Worm (Caenorhabditis elegans) whole organism, young adult: Measurements from ENCODE around the gene srj-21.

Source experiments
- F10E7.11 ChIP-seq: sonication (generic microtip); optimal IDR thresholded peaks from 2 replicates; lab custom pipeline; 2017; ENCODE audit warnings: mild to moderate bottlenecking, missing genetic modification characterization, moderate library complexity, missing compliant biosample characterization
- F33H1.4 ChIP-seq: fragments of 200-800 bp; sonication (Bioruptor generic); IDR thresholded peaks from 2 replicates; pipeline ENCODE4 v1.3.6; 2022; ENCODE audit warnings: missing genetic modification reagents, missing genetic modification characterization, missing compliant biosample characterization
- K11D2.4 ChIP-seq: fragments of 200-800 bp; sonication (Bioruptor generic); IDR thresholded peaks from 2 replicates; pipeline ENCODE4 v1.3.6; 2022; ENCODE audit warnings: missing genetic modification reagents, missing genetic modification characterization, missing compliant biosample characterization
- T07F8.4 ChIP-seq: sonication (generic microtip); optimal IDR thresholded peaks from 2 replicates; lab custom pipeline; 2016; ENCODE audit warnings: mild to moderate bottlenecking, missing genetic modification characterization, moderate library complexity, missing compliant biosample characterization
- Y53F4B.3 ChIP-seq: fragments of 200-800 bp; sonication (Bioruptor generic); IDR thresholded peaks from 2 replicates; pipeline ENCODE4 v1.3.6; 2022; ENCODE audit warnings: missing genetic modification reagents, missing genetic modification characterization, missing compliant biosample characterization
- Y56A3A.18 ChIP-seq: fragments of 200-800 bp; sonication (Bioruptor generic); IDR thresholded peaks from 2 replicates; pipeline ENCODE4 v1.3.6; 2022; ENCODE audit warnings: missing genetic modification reagents, missing genetic modification characterization, missing compliant biosample characterization
- Y95B8A.8 ChIP-seq: fragments of 200-800 bp; sonication (Bioruptor generic); IDR thresholded peaks from 2 replicates; pipeline ENCODE4 v1.3.6; 2022; ENCODE audit warnings: missing genetic modification reagents, missing genetic modification characterization, missing compliant biosample characterization
- akir-1 ChIP-seq: fragments of 200-800 bp; sonication (Bioruptor generic); optimal IDR thresholded peaks from 2 replicates; lab custom pipeline; 2018; ENCODE audit warnings: mild to moderate bottlenecking, missing genetic modification characterization, moderate library complexity, missing compliant biosample characterization
- atf-7 ChIP-seq: sonication (generic microtip); optimal IDR thresholded peaks from 2 replicates; lab custom pipeline; 2017; ENCODE audit warnings: mild to moderate bottlenecking, missing genetic modification characterization, missing compliant biosample characterization
- bed-1 ChIP-seq: fragments of 200-800 bp; sonication (Bioruptor generic); IDR thresholded peaks from 2 replicates; pipeline ENCODE4 v1.3.6; 2022; ENCODE audit warnings: missing genetic modification reagents, missing genetic modification characterization, missing compliant biosample characterization
- cebp-1 ChIP-seq, 2 experiments: fragments of 200-800 bp in 1 of 2; sonication (Bioruptor generic) in 1 of 2; sonication (generic microtip) in 1 of 2; IDR thresholded peaks in 1 of 2; optimal IDR thresholded peaks in 1 of 2; 2 replicates each; pipeline versions ENCODE4 v1.3.6 to Lab custom; 2017 to 2022; ENCODE audit warnings: missing compliant biosample characterization in 2 of 2, missing genetic modification characterization in 2 of 2, mild to moderate bottlenecking in 1 of 2, missing genetic modification reagents in 1 of 2, moderate library complexity in 1 of 2
- cebp-2 ChIP-seq: fragments of 200-800 bp; sonication (Bioruptor generic); IDR thresholded peaks from 2 replicates; pipeline ENCODE4 v1.3.6; 2022; ENCODE audit warnings: missing genetic modification characterization, missing compliant biosample characterization
- ceh-100 ChIP-seq: fragments of 200-800 bp; sonication (Bioruptor generic); IDR thresholded peaks from 2 replicates; pipeline ENCODE4 v1.3.6; 2022; ENCODE audit warnings: missing genetic modification reagents, missing genetic modification characterization, missing compliant biosample characterization
- ceh-40 ChIP-seq: fragments of 200-800 bp; sonication (Bioruptor generic); IDR thresholded peaks from 2 replicates; pipeline ENCODE4 v1.3.6; 2022; ENCODE audit warnings: missing genetic modification characterization, missing compliant biosample characterization
- ceh-79 ChIP-seq: sonication (generic microtip); optimal IDR thresholded peaks from 2 replicates; lab custom pipeline; 2017; ENCODE audit warnings: mild to moderate bottlenecking, missing genetic modification characterization, missing compliant biosample characterization
- chd-7 ChIP-seq: sonication (generic microtip); optimal IDR thresholded peaks from 2 replicates; lab custom pipeline; 2016; ENCODE audit warnings: mild to moderate bottlenecking, missing genetic modification characterization, moderate library complexity, missing compliant biosample characterization
- die-1 ChIP-seq: sonication (generic microtip); optimal IDR thresholded peaks from 2 replicates; lab custom pipeline; 2016; ENCODE audit warnings: missing genotype, mild to moderate bottlenecking, missing genetic modification characterization, missing compliant biosample characterization
- egl-44 ChIP-seq: fragments of 200-800 bp; sonication (Bioruptor generic); IDR thresholded peaks from 2 replicates; pipeline ENCODE4 v1.3.6; 2022; ENCODE audit warnings: missing genetic modification reagents, missing genetic modification characterization, missing compliant biosample characterization
- ets-4 ChIP-seq: fragments of 200-800 bp; sonication (Bioruptor generic); optimal IDR thresholded peaks from 2 replicates; lab custom pipeline; 2018; ENCODE audit warnings: mild to moderate bottlenecking, missing genetic modification characterization, missing compliant biosample characterization
- hmg-1.2 ChIP-seq: fragments of 200-800 bp; sonication (Bioruptor generic); IDR thresholded peaks from 2 replicates; pipeline ENCODE4 v1.3.6; 2022; ENCODE audit warnings: missing genetic modification reagents, missing genetic modification characterization, missing compliant biosample characterization
- hrde-1 ChIP-seq: sonication (generic microtip); optimal IDR thresholded peaks from 2 replicates; lab custom pipeline; 2016; ENCODE audit warnings: missing genetic modification characterization, mild to moderate bottlenecking, missing compliant biosample characterization, moderate library complexity, missing genotype, missing genetic modification reagents, borderline replicate concordance
- hsf-1 ChIP-seq: fragments of 200-800 bp; sonication (Bioruptor generic); IDR thresholded peaks from 2 replicates; pipeline ENCODE4 v1.3.6; 2022; ENCODE audit warnings: missing genetic modification reagents, missing genetic modification characterization, missing compliant biosample characterization
- lag-1 ChIP-seq: fragments of 200-800 bp; sonication (Bioruptor generic); IDR thresholded peaks from 2 replicates; pipeline ENCODE4 v1.3.6; 2022; ENCODE audit warnings: missing genetic modification reagents, missing genetic modification characterization, missing compliant biosample characterization
- lin-54 ChIP-seq: fragments of 200-800 bp; sonication (Bioruptor generic); optimal IDR thresholded peaks from 2 replicates; lab custom pipeline; 2018; ENCODE audit warnings: mild to moderate bottlenecking, missing genetic modification characterization, missing compliant biosample characterization
- lsl-1 ChIP-seq: fragments of 200-800 bp; sonication (Bioruptor generic); optimal IDR thresholded peaks from 2 replicates; lab custom pipeline; 2018; ENCODE audit warnings: mild to moderate bottlenecking, missing genetic modification characterization, moderate library complexity, missing compliant biosample characterization
- nfyb-1 ChIP-seq: fragments of 200-800 bp; sonication (Bioruptor generic); IDR thresholded peaks from 2 replicates; pipeline ENCODE4 v1.3.6; 2022; ENCODE audit warnings: missing genetic modification reagents, missing genetic modification characterization, missing compliant biosample characterization
- nhr-120 ChIP-seq: fragments of 200-800 bp; sonication (Bioruptor generic); IDR thresholded peaks from 2 replicates; pipeline ENCODE4 v1.3.6; 2022; ENCODE audit warnings: missing genetic modification characterization, missing compliant biosample characterization
- nhr-179 ChIP-seq: sonication (generic microtip); optimal IDR thresholded peaks from 2 replicates; lab custom pipeline; 2016; ENCODE audit warnings: mild to moderate bottlenecking, missing genetic modification characterization, missing compliant biosample characterization
- nhr-80 ChIP-seq: sonication (generic microtip); optimal IDR thresholded peaks from 2 replicates; lab custom pipeline; 2016; ENCODE audit warnings: missing genetic modification characterization, missing compliant biosample characterization
- nhr-90 ChIP-seq: sonication (generic microtip); optimal IDR thresholded peaks from 2 replicates; lab custom pipeline; 2016; ENCODE audit warnings: missing genotype, mild to moderate bottlenecking, missing genetic modification characterization, missing compliant biosample characterization
- pbrm-1 ChIP-seq: fragments of 200-800 bp; sonication (Bioruptor generic); IDR thresholded peaks from 2 replicates; pipeline ENCODE4 v1.3.6; 2022; ENCODE audit warnings: missing genetic modification reagents, missing genetic modification characterization, missing compliant biosample characterization
- pha-4 ChIP-seq: fragments of 150-350 bp; sonication (generic microtip); optimal IDR thresholded peaks from 2 replicates; lab custom pipeline; 2014; ENCODE audit warnings: missing biosample characterization, missing genetic modification reagents, missing genetic modification characterization
- rcor-1 ChIP-seq: fragments of 200-800 bp; sonication (Bioruptor generic); IDR thresholded peaks from 2 replicates; pipeline ENCODE4 v1.3.6; 2022; ENCODE audit warnings: missing genetic modification reagents, missing genetic modification characterization, missing compliant biosample characterization
- sea-2 ChIP-seq: fragments of 200-800 bp; sonication (Bioruptor generic); IDR thresholded peaks from 2 replicates; pipeline ENCODE4 v1.3.6; 2022; ENCODE audit warnings: missing genetic modification characterization, missing compliant biosample characterization
- tbp1 ChIP-seq: fragments of 200-800 bp; sonication (Bioruptor generic); optimal IDR thresholded peaks from 2 replicates; lab custom pipeline; 2018; ENCODE audit warnings: mild to moderate bottlenecking, missing genetic modification characterization, missing compliant biosample characterization
- tbx-9 ChIP-seq: sonication (generic microtip); optimal IDR thresholded peaks from 2 replicates; lab custom pipeline; 2016; ENCODE audit warnings: borderline replicate concordance, missing genetic modification characterization, inconsistent platforms, missing compliant biosample characterization
- tlf-1 ChIP-seq: fragments of 200-800 bp; sonication (Bioruptor generic); optimal IDR thresholded peaks from 2 replicates; lab custom pipeline; 2018; ENCODE audit warnings: mild to moderate bottlenecking, missing genetic modification characterization, missing compliant biosample characterization
- zfh-2 ChIP-seq: fragments of 200-800 bp; sonication (Bioruptor generic); conservative IDR thresholded peaks from 2 replicates; pipeline ENCODE4 v1.3.6; 2022; ENCODE audit warnings: missing genetic modification reagents, missing genetic modification characterization, missing compliant biosample characterization
- ztf-18 ChIP-seq: sonication (generic microtip); optimal IDR thresholded peaks from 2 replicates; lab custom pipeline; 2016; ENCODE audit warnings: missing genotype, mild to moderate bottlenecking, missing genetic modification characterization, missing compliant biosample characterization
- ztf-3 ChIP-seq: fragments of 200-800 bp; sonication (Bioruptor generic); optimal IDR thresholded peaks from 2 replicates; lab custom pipeline; 2018; ENCODE audit warnings: mild to moderate bottlenecking, missing genetic modification characterization, missing compliant biosample characterization

srj-21 gene

DNA sequence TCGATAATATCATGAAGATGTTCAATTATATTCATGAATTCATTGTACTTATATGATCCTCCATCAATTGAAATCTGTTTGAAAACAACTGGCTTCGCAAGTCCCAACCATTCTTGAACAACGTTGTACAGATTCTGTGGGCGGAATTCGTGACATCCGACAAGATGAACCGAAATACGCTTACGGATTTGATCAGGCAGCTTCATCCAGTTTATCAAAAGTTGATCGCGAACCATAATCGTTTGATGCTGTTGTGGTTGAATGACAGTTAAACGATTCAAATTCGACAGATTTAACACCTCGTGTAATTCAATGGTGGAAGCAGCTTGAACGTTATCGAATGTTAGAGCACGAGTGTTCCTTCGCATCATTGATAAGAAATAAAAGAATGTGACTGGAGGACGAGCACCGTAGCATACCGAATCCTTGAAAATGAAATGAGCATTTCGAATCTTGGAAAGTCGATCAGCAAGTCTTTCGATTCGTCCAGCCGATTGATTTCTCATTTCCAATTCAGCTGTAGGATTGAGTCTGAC, 31.4 kb upstream of the srj-21 start:
- TF ChIP-seq cebp-1 (GFP tag; IDR thresholded peaks at IDR 0.05; lab: Robert Waterston, UW) (no peak), cebp-1 (tag; optimal IDR thresholded peaks at IDR 0.05; lab: Kevin White, UChicago) (peak; percentile 14), nhr-80 (tag; lab: Kevin White, UChicago) (peak; percentile 71), egl-44 (GFP tag; lab: Robert Waterston, UW) (no peak), atf-7 (tag; lab: Kevin White, UChicago) (peak; percentile 11), ets-4 (GFP tag; lab: Kevin White, UChicago) (peak; percentile 13)
- TF ChIP-seq, all 124 proteins: peak for 4

DNA sequence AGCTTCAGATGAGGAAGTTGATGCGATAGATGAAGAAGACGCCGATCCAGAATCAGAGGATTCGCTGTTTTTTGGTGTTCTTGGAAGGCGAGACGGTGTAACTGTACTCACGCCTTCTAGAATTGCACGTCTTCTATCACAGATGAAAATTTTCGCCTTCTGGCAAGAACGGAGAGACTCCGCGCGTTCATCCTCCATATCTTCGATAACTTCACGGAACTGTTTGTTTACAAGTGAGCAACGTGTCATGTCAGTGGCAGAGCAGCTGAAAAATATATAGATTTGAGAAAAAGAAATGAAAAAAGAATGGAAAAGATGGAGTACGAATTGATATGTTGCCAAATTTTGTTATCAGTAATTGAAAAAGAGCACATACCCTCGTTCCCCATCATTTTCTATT, 30.5 kb upstream of the srj-21 start:
- TF ChIP-seq cebp-1 (GFP tag; IDR thresholded peaks at IDR 0.05; lab: Robert Waterston, UW) (no peak), cebp-1 (tag; optimal IDR thresholded peaks at IDR 0.05; lab: Kevin White, UChicago) (no peak), nhr-80 (tag; lab: Kevin White, UChicago) (peak; percentile 24), lag-1 (GFP tag; lab: Robert Waterston, UW) (0 out of 2 replicates have a peak, but pooled peaks have one; percentile 67), Y56A3A.18 (GFP tag; lab: Robert Waterston, UW) (peak; percentile 9; the same call in 1 of the 2 replicates), tlf-1 (no peak), cebp-2 (GFP tag; lab: Robert Waterston, UW) (0 out of 2 replicates have a peak, but pooled peaks have one; percentile 15), nfyb-1 (peak; percentile 48; the same call in 1 of the 2 replicates), nhr-120 (GFP tag; lab: Robert Waterston, UW) (0 out of 2 replicates have a peak, but pooled peaks have one; percentile 39)

- TF ChIP-seq F33H1.4 (GFP tag; lab: Robert Waterston, UW) (no peak), zfh-2 (GFP tag; lab: Robert Waterston, UW) (peak; percentile 100), Y95B8A.8 (peak; percentile 57; the same call in 1 of the 2 replicates), tbx-9 (tag; lab: Kevin White, UChicago) (no peak), tbp1 (GFP tag; lab: Kevin White, UChicago) (peak; percentile 49), nhr-179 (tag; lab: Kevin White, UChicago) (no peak), lag-1 (GFP tag; lab: Robert Waterston, UW) (0 out of 2 replicates have a peak, but pooled peaks have one; percentile 14), ceh-79 (no peak), lin-54 (peak; percentile 30), die-1 (tag; lab: Kevin White, UChicago) (no peak), ztf-18 (tag; lab: Kevin White, UChicago) (peak; percentile 12), K11D2.4 (GFP tag; lab: Robert Waterston, UW) (peak; percentile 95), pbrm-1 (GFP tag; lab: Robert Waterston, UW) (peak; percentile 82), ceh-40 (GFP tag; lab: Robert Waterston, UW) (no peak), ceh-100 (GFP tag; lab: Robert Waterston, UW) (peak; percentile 68), akir-1 (GFP tag; lab: Kevin White, UChicago) (no peak), ets-4 (GFP tag; lab: Kevin White, UChicago) (no peak), chd-7 (tag; lab: Kevin White, UChicago) (peak; percentile 94), F10E7.11 (tag; lab: Kevin White, UChicago) (peak; percentile 57), nhr-80 (tag; lab: Kevin White, UChicago) (peak; percentile 3), sea-2 (GFP tag; lab: Robert Waterston, UW) (0 out of 2 replicates have a peak, but pooled peaks have one; percentile 50), pha-4 (no peak), lsl-1 (GFP tag; lab: Kevin White, UChicago) (no peak), rcor-1 (GFP tag; lab: Robert Waterston, UW) (peak; percentile 67), nhr-90 (tag; lab: Kevin White, UChicago) (no peak), Y53F4B.3 (GFP tag; lab: Robert Waterston, UW) (no peak), hmg-1.2 (peak; percentile 62), hsf-1 (GFP tag; lab: Robert Waterston, UW) (0 out of 2 replicates have a peak, but pooled peaks have one; percentile 38), T07F8.4 (tag; lab: Kevin White, UChicago) (no peak), ztf-3 (GFP tag; lab: Kevin White, UChicago) (peak; percentile 70), tlf-1 (peak; percentile 29), bed-1 (no peak), hrde-1 (tag; lab: Kevin White, UChicago) (no peak)
These were observed 29.7 kb upstream of the srj-21 start for ce11 chrV:10715158-10716152.
